Worm (Caenorhabditis elegans) whole organism, L4 larva: Measurements from ENCODE around the gene Y71H2B.8.
A peak's percentile ranks its signal among the peaks of the same experiment; 100 is the strongest.

ENCODE experiments used
- F26F4.8 ChIP-seq: fragments of 200-800 bp; sonication (Bioruptor generic); conservative IDR thresholded peaks from 2 replicates; pipeline ENCODE4 v1.3.6; 2022; ENCODE audit warnings: missing genetic modification characterization, missing compliant biosample characterization
- F44E2.7 ChIP-seq: fragments of 200-800 bp; sonication (Bioruptor generic); IDR thresholded peaks from 2 replicates; pipeline ENCODE4 v2.1.2; 2022; ENCODE audit warnings: missing genetic modification characterization, missing compliant biosample characterization
- R02D3.7 ChIP-seq: fragments of 150-350 bp; sonication (generic microtip); optimal IDR thresholded peaks from 3 replicates; lab custom pipeline; 2014; ENCODE audit warnings: missing biosample characterization, missing genetic modification characterization
- T20F7.1 ChIP-seq: fragments of 200-800 bp; sonication (Bioruptor generic); optimal IDR thresholded peaks from 2 replicates; lab custom pipeline; 2018; ENCODE audit warnings: mild to moderate bottlenecking, missing genetic modification characterization, missing compliant biosample characterization
- Y5F2A.4 ChIP-seq: fragments of 200-800 bp; sonication (Bioruptor generic); optimal IDR thresholded peaks from 2 replicates; lab custom pipeline; 2018; ENCODE audit warnings: mild to moderate bottlenecking, missing genetic modification characterization, missing compliant biosample characterization
- ZK337.2 ChIP-seq: fragments of 200-800 bp; sonication (Bioruptor generic); IDR thresholded peaks from 2 replicates; pipeline ENCODE4 v1.3.6; 2022; ENCODE audit warnings: missing genetic modification reagents, missing genetic modification characterization, missing compliant biosample characterization
- ZK546.5 ChIP-seq, 2 experiments: sonication (generic microtip); optimal IDR thresholded peaks; 2 replicates each; lab custom pipeline; 2017; ENCODE audit warnings: missing biosample characterization in 2 of 2, missing genetic modification characterization in 2 of 2
- attf-4 ChIP-seq: sonication (generic microtip); optimal IDR thresholded peaks from 3 replicates; lab custom pipeline; 2017; ENCODE audit warnings: missing biosample characterization, missing genetic modification characterization
- ceh-28 ChIP-seq: fragments of 150-350 bp; optimal IDR thresholded peaks from 2 replicates; lab custom pipeline; 2014; ENCODE audit warnings: missing biosample characterization, missing genetic modification reagents, missing genetic modification characterization
- ceh-32 ChIP-seq: sonication (generic microtip); optimal IDR thresholded peaks from 2 replicates; lab custom pipeline; 2016; ENCODE audit warnings: mild to moderate bottlenecking, missing genetic modification characterization, missing compliant biosample characterization; ENCODE audit not compliant: poor library complexity
- ceh-44 ChIP-seq: fragments of 200-800 bp; sonication (Bioruptor generic); IDR thresholded peaks from 2 replicates; pipeline ENCODE4 v1.3.6; 2022; ENCODE audit warnings: missing genetic modification reagents, missing genetic modification characterization, missing compliant biosample characterization
- ceh-82 ChIP-seq: sonication (generic microtip); optimal IDR thresholded peaks from 2 replicates; lab custom pipeline; 2017; ENCODE audit warnings: missing biosample characterization, missing genetic modification characterization
- daf-12 ChIP-seq: fragments of 150-350 bp; optimal IDR thresholded peaks from 2 replicates; lab custom pipeline; 2014; ENCODE audit warnings: missing biosample characterization, missing genetic modification reagents, missing genetic modification characterization
- daf-16 ChIP-seq, 3 experiments: sonication (generic microtip); optimal IDR thresholded peaks; 2 replicates each; lab custom pipeline; 2016 to 2017; ENCODE audit warnings: missing genetic modification characterization in 3 of 3, missing genetic modification reagents in 3 of 3, mild to moderate bottlenecking in 2 of 3, missing compliant biosample characterization in 2 of 3, missing biosample characterization in 1 of 3, moderate library complexity in 1 of 3
- daf-19 ChIP-seq: fragments of 200-800 bp; sonication (Bioruptor generic); conservative IDR thresholded peaks from 2 replicates; pipeline ENCODE4 v1.3.6; 2022; ENCODE audit warnings: missing genetic modification characterization, missing compliant biosample characterization
- daf-8 ChIP-seq: fragments of 200-800 bp; sonication (Bioruptor generic); IDR thresholded peaks from 2 replicates; pipeline ENCODE4 v1.3.6; 2022; ENCODE audit warnings: missing genetic modification characterization, missing compliant biosample characterization
- dmd-8 ChIP-seq: fragments of 200-800 bp; sonication (Bioruptor generic); IDR thresholded peaks from 2 replicates; pipeline ENCODE4 v1.3.6; 2022; ENCODE audit warnings: missing genetic modification characterization, missing compliant biosample characterization
- dmd-9 ChIP-seq: fragments of 200-800 bp; sonication (Bioruptor generic); IDR thresholded peaks from 2 replicates; pipeline ENCODE4 v1.3.6; 2022; ENCODE audit warnings: missing genetic modification reagents, missing genetic modification characterization, missing compliant biosample characterization
- dpl-1 ChIP-seq: fragments of 150-350 bp; optimal IDR thresholded peaks from 2 replicates; lab custom pipeline; 2014; ENCODE audit warnings: missing biosample characterization, missing genetic modification reagents, missing genetic modification characterization
- dve-1 ChIP-seq: sonication (generic microtip); optimal IDR thresholded peaks from 2 replicates; lab custom pipeline; 2017; ENCODE audit warnings: antibody characterized with exemption, mild to moderate bottlenecking, missing genetic modification characterization, missing compliant biosample characterization; ENCODE audit not compliant: insufficient read depth
- egl-27 ChIP-seq: sonication (generic microtip); optimal IDR thresholded peaks from 3 replicates; lab custom pipeline; 2017; ENCODE audit warnings: missing biosample characterization, missing genetic modification reagents, missing genetic modification characterization
- fkh-10 ChIP-seq: fragments of 150-350 bp; optimal IDR thresholded peaks from 2 replicates; lab custom pipeline; 2014; ENCODE audit warnings: missing biosample characterization, missing genetic modification reagents, missing genetic modification characterization
- fos-1 ChIP-seq: fragments of 150-350 bp; optimal IDR thresholded peaks from 2 replicates; lab custom pipeline; 2014; ENCODE audit warnings: missing biosample characterization, missing genetic modification characterization
- gei-8 ChIP-seq: fragments of 200-800 bp; sonication (Bioruptor generic); optimal IDR thresholded peaks from 2 replicates; lab custom pipeline; 2018; ENCODE audit warnings: mild to moderate bottlenecking, missing genetic modification characterization, missing compliant biosample characterization
- hlh-11 ChIP-seq: fragments of 200-800 bp; sonication (Bioruptor generic); optimal IDR thresholded peaks from 2 replicates; lab custom pipeline; 2018; ENCODE audit warnings: mild to moderate bottlenecking, missing genetic modification characterization, missing compliant biosample characterization
- lin-1 ChIP-seq: fragments of 200-800 bp; sonication (Bioruptor generic); IDR thresholded peaks from 2 replicates; pipeline ENCODE4 v1.3.6; 2022; ENCODE audit warnings: missing genetic modification reagents, missing genetic modification characterization, missing compliant biosample characterization
- lin-15B ChIP-seq: fragments of 150-350 bp; sonication (generic microtip); optimal IDR thresholded peaks from 3 replicates; lab custom pipeline; 2014; ENCODE audit warnings: missing biosample characterization, missing genetic modification characterization
- lin-38 ChIP-seq: fragments of 200-800 bp; sonication (Bioruptor generic); IDR thresholded peaks from 2 replicates; pipeline ENCODE4 v1.3.6; 2022; ENCODE audit warnings: missing genetic modification reagents, missing genetic modification characterization, missing compliant biosample characterization
- lin-39 ChIP-seq: fragments of 150-350 bp; optimal IDR thresholded peaks from 2 replicates; lab custom pipeline; 2014; ENCODE audit warnings: missing biosample characterization, missing genetic modification reagents, missing genetic modification characterization
- madf-9 ChIP-seq: fragments of 200-800 bp; sonication (Bioruptor generic); conservative IDR thresholded peaks from 2 replicates; pipeline ENCODE4 v1.3.6; 2022; ENCODE audit warnings: missing genetic modification reagents, missing genetic modification characterization, missing compliant biosample characterization
- mdt-29 ChIP-seq: fragments of 200-800 bp; sonication (Bioruptor generic); IDR thresholded peaks from 2 replicates; pipeline ENCODE4 v1.3.6; 2022; ENCODE audit warnings: missing genetic modification reagents, missing genetic modification characterization, missing compliant biosample characterization
- mep-1 ChIP-seq: fragments of 150-350 bp; sonication (generic microtip); optimal IDR thresholded peaks from 3 replicates; lab custom pipeline; 2014; ENCODE audit warnings: missing biosample characterization, missing genetic modification characterization
- mes-2 ChIP-seq: sonication (generic microtip); optimal IDR thresholded peaks from 2 replicates; lab custom pipeline; 2016; ENCODE audit warnings: missing genotype, mild to moderate bottlenecking, missing genetic modification characterization, missing compliant biosample characterization; ENCODE audit not compliant: poor library complexity, severe bottlenecking
- mxl-2 ChIP-seq: fragments of 200-800 bp; sonication (Bioruptor generic); conservative IDR thresholded peaks from 2 replicates; pipeline ENCODE4 v1.3.6; 2022; ENCODE audit warnings: missing genetic modification reagents, missing genetic modification characterization, missing compliant biosample characterization
- nhr-10 ChIP-seq: fragments of 150-350 bp; optimal IDR thresholded peaks from 2 replicates; lab custom pipeline; 2014; ENCODE audit warnings: missing biosample characterization, missing genetic modification characterization
- nhr-102 ChIP-seq: sonication (generic microtip); optimal IDR thresholded peaks from 2 replicates; lab custom pipeline; 2016; ENCODE audit warnings: mild to moderate bottlenecking, missing genetic modification characterization, moderate library complexity, missing compliant biosample characterization
- nhr-28 ChIP-seq: fragments of 150-350 bp; optimal IDR thresholded peaks from 2 replicates; lab custom pipeline; 2014; ENCODE audit warnings: missing biosample characterization, missing genetic modification characterization
- nhr-41 ChIP-seq: fragments of 200-800 bp; sonication (Bioruptor generic); IDR thresholded peaks from 2 replicates; pipeline ENCODE4 v1.3.6; 2022; ENCODE audit warnings: missing genetic modification reagents, missing genetic modification characterization, missing compliant biosample characterization
- nhr-6 ChIP-seq: fragments of 150-350 bp; optimal IDR thresholded peaks from 2 replicates; lab custom pipeline; 2014; ENCODE audit warnings: missing biosample characterization, missing genetic modification characterization
- nhr-77 ChIP-seq: fragments of 150-350 bp; optimal IDR thresholded peaks from 2 replicates; lab custom pipeline; 2014; ENCODE audit warnings: missing biosample characterization, missing genetic modification characterization
- php-3 ChIP-seq: fragments of 200-800 bp; sonication (Bioruptor generic); IDR thresholded peaks from 2 replicates; pipeline ENCODE4 v1.3.6; 2022; ENCODE audit warnings: missing genetic modification reagents, missing genetic modification characterization, missing compliant biosample characterization
- pqm-1 ChIP-seq: sonication (generic microtip); optimal IDR thresholded peaks from 2 replicates; lab custom pipeline; 2017; ENCODE audit warnings: missing biosample characterization, missing genetic modification characterization
- rbr-2 ChIP-seq: sonication (generic microtip); optimal IDR thresholded peaks from 2 replicates; lab custom pipeline; 2016; ENCODE audit warnings: missing genotype, missing genetic modification characterization, missing compliant biosample characterization
- set-16 ChIP-seq: fragments of 200-800 bp; sonication (Bioruptor generic); IDR thresholded peaks from 2 replicates; pipeline ENCODE4 v1.3.6; 2022; ENCODE audit warnings: missing genetic modification reagents, missing genetic modification characterization, missing compliant biosample characterization
- skn-1 ChIP-seq: fragments of 150-350 bp; optimal IDR thresholded peaks from 2 replicates; lab custom pipeline; 2014; ENCODE audit warnings: missing biosample characterization, missing genetic modification characterization
- spr-3 ChIP-seq: fragments of 200-800 bp; sonication (Bioruptor generic); optimal IDR thresholded peaks from 2 replicates; lab custom pipeline; 2018; ENCODE audit warnings: mild to moderate bottlenecking, missing genetic modification characterization, missing compliant biosample characterization
- tra-1 ChIP-seq: fragments of 200-800 bp; sonication (Bioruptor generic); IDR thresholded peaks from 2 replicates; pipeline ENCODE4 v1.3.6; 2022; ENCODE audit warnings: missing genetic modification reagents, missing genetic modification characterization, missing compliant biosample characterization
- unc-130 ChIP-seq: sonication (generic microtip); optimal IDR thresholded peaks from 2 replicates; lab custom pipeline; 2016; ENCODE audit warnings: missing genetic modification reagents, missing genetic modification characterization, missing compliant biosample characterization
- unc-39 ChIP-seq: sonication (generic microtip); optimal IDR thresholded peaks from 2 replicates; lab custom pipeline; 2017; ENCODE audit warnings: missing biosample characterization, missing genetic modification characterization
- zag-1 ChIP-seq: fragments of 150-350 bp; optimal IDR thresholded peaks from 2 replicates; lab custom pipeline; 2014; ENCODE audit warnings: missing biosample characterization, missing genetic modification characterization
- zip-11 ChIP-seq: fragments of 200-800 bp; sonication (Bioruptor generic); IDR thresholded peaks from 2 replicates; pipeline ENCODE4 v1.3.6; 2022; ENCODE audit warnings: missing genetic modification characterization, missing compliant biosample characterization
- ztf-11 ChIP-seq: fragments of 150-350 bp; optimal IDR thresholded peaks from 2 replicates; lab custom pipeline; 2014; ENCODE audit warnings: missing biosample characterization, missing genetic modification characterization

Y71H2B.8 gene

DNA sequence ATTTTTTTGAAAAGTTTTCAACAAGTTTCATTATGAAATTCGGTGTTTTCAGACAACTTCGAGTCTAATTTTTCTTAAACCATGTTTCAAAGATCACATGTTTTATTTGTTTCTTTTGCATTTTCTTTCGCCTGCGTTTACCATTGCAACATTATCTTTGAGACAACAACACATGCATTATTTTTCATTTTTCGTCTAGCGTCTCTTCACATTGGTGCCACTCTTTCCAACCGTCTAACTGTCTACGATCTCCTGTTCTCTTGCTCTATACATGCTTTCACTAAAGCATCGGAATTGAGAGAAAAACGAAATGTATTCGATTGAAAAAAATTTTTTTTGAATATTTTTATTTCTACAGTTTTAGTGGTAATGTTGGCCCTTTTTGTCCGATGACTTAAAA, 530 bp upstream of the Y71H2B.8 start (continued):
- TF ChIP-seq unc-39 (no peak), ceh-44 (GFP tag; lab: Robert Waterston, UW) (no peak), madf-9 (no peak), dmd-9 (no peak), rbr-2 (tag; lab: Kevin White, UChicago) (peak; percentile 18), lin-15B (tag; lab: Kevin White, UChicago) (no peak), fkh-10 (GFP tag; lab: Kevin White, UChicago) (no peak), ztf-11 (no peak), ceh-82 (no peak), zip-11 (GFP tag; lab: Robert Waterston, UW) (no peak), ZK546.5 (tag; optimal IDR thresholded peaks at IDR 0.05; lab: Kevin White, UChicago) (no peak), daf-16 (GFP tag; optimal IDR thresholded peaks at IDR 0.05; lab: Kevin White, UChicago) (peak in 1 of 2 experiments; percentile 25), daf-16 (tag; optimal IDR thresholded peaks at IDR 0.05; lab: Kevin White, UChicago) (peak; percentile 93), F26F4.8 (GFP tag; lab: Robert Waterston, UW) (no peak), ceh-28 (no peak), daf-8 (GFP tag; lab: Robert Waterston, UW) (no peak), daf-12 (no peak), spr-3 (GFP tag; lab: Kevin White, UChicago) (no peak), gei-8 (GFP tag; lab: Kevin White, UChicago) (no peak), egl-27 (tag; lab: Kevin White, UChicago) (no peak), nhr-6 (tag; lab: Kevin White, UChicago) (peak; percentile 63), ZK337.2 (no peak), attf-4 (no peak), R02D3.7 (tag; lab: Kevin White, UChicago) (no peak), lin-39 (no peak), fos-1 (tag; lab: Kevin White, UChicago) (no peak), daf-19 (no peak), F44E2.7 (GFP tag; lab: Robert Waterston, UW) (no peak), T20F7.1 (GFP tag; lab: Kevin White, UChicago) (peak; percentile 30), nhr-41 (no peak), unc-130 (GFP tag; lab: Kevin White, UChicago) (no peak), zag-1 (tag; lab: Kevin White, UChicago) (no peak), mep-1 (tag; lab: Kevin White, UChicago) (peak; percentile 51), mxl-2 (no peak), dmd-8 (GFP tag; lab: Robert Waterston, UW) (no peak), mdt-29 (no peak)

ce11 chrIII:2583302-2583701, 4.2 kb downstream of the Y71H2B.8 start:
- peak; percentile 56 for TF ChIP-seq lin-38
- 0 out of 2 replicates have a peak, but pooled peaks have one; percentile 20 for TF ChIP-seq mdt-29
- 0 out of 2 replicates have a peak, but pooled peaks have one; percentile 9 for TF ChIP-seq set-16

DNA sequence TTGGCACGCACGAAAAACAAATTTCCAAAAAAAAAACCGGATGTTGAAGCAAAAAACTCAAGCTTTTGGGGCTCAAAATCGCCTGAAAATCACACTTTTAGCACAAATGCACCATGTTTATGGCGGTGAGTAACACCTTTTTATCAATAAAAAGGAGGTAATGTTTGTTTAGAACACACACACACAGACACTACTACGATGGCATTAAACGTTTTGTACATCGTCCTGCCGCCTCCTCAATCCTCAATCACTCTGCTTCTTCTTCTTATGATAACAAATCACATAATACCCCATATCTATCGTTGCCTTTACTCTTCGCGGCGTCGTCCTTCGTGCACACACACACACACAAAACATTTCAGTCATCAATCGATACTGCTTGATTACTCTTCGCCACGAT, 7.1 kb downstream of the Y71H2B.8 start, which contains the start of gene gpa-17:
TSS of gene gpa-17 (plus strand) at position 363 of the 400 bp plus-strand sequence.
- no peak for TF ChIP-seq skn-1 (tag; lab: Kevin White, UChicago)
- TF ChIP-seq nhr-77 (tag; lab: Kevin White, UChicago): no peak
- no peak for TF ChIP-seq madf-9
- no peak for TF ChIP-seq Y5F2A.4 (GFP tag; lab: Kevin White, UChicago)
- TF ChIP-seq ceh-32 (tag; lab: Kevin White, UChicago): no peak
- TF ChIP-seq lin-1 (GFP tag; lab: Robert Waterston, UW): no peak
- no peak for TF ChIP-seq dpl-1
- TF ChIP-seq mes-2 (tag; lab: Kevin White, UChicago): peak; percentile 15
- TF ChIP-seq php-3: peak; percentile 32; the same call in 1 of the 2 replicates
- TF ChIP-seq hlh-11 (tag; lab: Kevin White, UChicago): peak; percentile 47
- TF ChIP-seq pqm-1 (tag; lab: Kevin White, UChicago): peak; percentile 73
- TF ChIP-seq nhr-6 (tag; lab: Kevin White, UChicago): peak; percentile 8
- TF ChIP-seq nhr-102 (tag; lab: Kevin White, UChicago): no peak
- TF ChIP-seq nhr-28 (tag; lab: Kevin White, UChicago): peak; percentile 73
- TF ChIP-seq nhr-10 (tag; lab: Kevin White, UChicago): no peak
- TF ChIP-seq dve-1: peak; percentile 37
- no peak for TF ChIP-seq tra-1 (GFP tag; lab: Robert Waterston, UW)
